Fruit fly (Drosophila melanogaster) whole organism, pupa: ENCODE measurements around the gene CYLD.

Experiments
- CG10348 ChIP-seq: fragments of 200-800 bp; sonication (Bioruptor generic); IDR thresholded peaks from 2 replicates; pipeline ENCODE4 v1.3.6; 2022; ENCODE audit warnings: missing biosample characterization, missing genetic modification characterization
- CG12605 ChIP-seq: fragments of 200-800 bp; sonication (Bioruptor generic); IDR thresholded peaks from 2 replicates; pipeline ENCODE4 v1.3.6; 2022; ENCODE audit warnings: missing biosample characterization, missing genetic modification characterization
- CG13204 ChIP-seq: fragments of 200-800 bp; sonication (Bioruptor generic); optimal IDR thresholded peaks from 2 replicates; lab custom pipeline; 2018; ENCODE audit warnings: missing biosample characterization, mild to moderate bottlenecking, missing genetic modification characterization, moderate library complexity
- CG14655 ChIP-seq: fragments of 200-800 bp; sonication (Bioruptor generic); optimal IDR thresholded peaks from 3 replicates; lab custom pipeline; 2017; ENCODE audit warnings: mild to moderate bottlenecking, missing biosample characterization, missing genetic modification reagents, missing genetic modification characterization
- CG15710 ChIP-seq: fragments of 200-800 bp; sonication (Bioruptor generic); optimal IDR thresholded peaks from 2 replicates; lab custom pipeline; 2018; ENCODE audit warnings: missing biosample characterization, mild to moderate bottlenecking, missing genetic modification characterization, moderate library complexity
- CG17806 ChIP-seq: fragments of 200-800 bp; sonication (Bioruptor generic); optimal IDR thresholded peaks from 2 replicates; lab custom pipeline; 2018; ENCODE audit warnings: missing biosample characterization, mild to moderate bottlenecking, missing genetic modification characterization, moderate library complexity
- CG32121 ChIP-seq: fragments of 200-800 bp; sonication (Bioruptor generic); IDR thresholded peaks from 2 replicates; pipeline ENCODE4 v1.3.6; 2022; ENCODE audit warnings: missing biosample characterization, missing genetic modification characterization
- CG34367 ChIP-seq: fragments of 200-800 bp; sonication (Bioruptor generic); optimal IDR thresholded peaks from 2 replicates; lab custom pipeline; 2018; ENCODE audit warnings: missing biosample characterization, mild to moderate bottlenecking, missing genetic modification characterization
- CG4496 ChIP-seq: fragments of 200-800 bp; sonication (Bioruptor generic); IDR thresholded peaks from 3 replicates; pipeline ENCODE4 v1.3.6; 2022; ENCODE audit warnings: missing biosample characterization, missing genetic modification characterization
- CG8159 ChIP-seq: fragments of 200-800 bp; sonication (Bioruptor generic); optimal IDR thresholded peaks from 3 replicates; lab custom pipeline; 2018; ENCODE audit warnings: missing biosample characterization, mild to moderate bottlenecking, missing genetic modification characterization, moderate library complexity
- CG8301 ChIP-seq: fragments of 200-800 bp; sonication (Bioruptor generic); optimal IDR thresholded peaks from 2 replicates; lab custom pipeline; 2018; ENCODE audit warnings: missing biosample characterization, mild to moderate bottlenecking, missing genetic modification characterization
- CG9948 ChIP-seq: fragments of 200-800 bp; sonication (Bioruptor generic); optimal IDR thresholded peaks from 2 replicates; lab custom pipeline; 2018; ENCODE audit warnings: missing biosample characterization, mild to moderate bottlenecking, missing genetic modification characterization, moderate library complexity
- D1 ChIP-seq: fragments of 200-800 bp; sonication (Bioruptor generic); optimal IDR thresholded peaks from 2 replicates; lab custom pipeline; 2018; ENCODE audit warnings: missing biosample characterization, mild to moderate bottlenecking, missing genetic modification characterization, moderate library complexity
- EcR ChIP-seq: fragments of 200-800 bp; sonication (Bioruptor generic); optimal IDR thresholded peaks from 3 replicates; lab custom pipeline; 2019; ENCODE audit warnings: missing biosample characterization, missing genetic modification characterization, mild to moderate bottlenecking, moderate library complexity, missing genetic modification reagents
- Ets98B ChIP-seq: fragments of 200-800 bp; sonication (Bioruptor generic); IDR thresholded peaks from 2 replicates; pipeline ENCODE4 v1.3.6; 2022; ENCODE audit warnings: missing biosample characterization, missing genetic modification characterization
- Pif1A ChIP-seq: fragments of 200-800 bp; sonication (Bioruptor generic); optimal IDR thresholded peaks from 3 replicates; lab custom pipeline; 2016; ENCODE audit warnings: missing biosample characterization, missing genetic modification characterization
- Pif1B ChIP-seq: fragments of 200-800 bp; sonication (Bioruptor generic); optimal IDR thresholded peaks from 3 replicates; lab custom pipeline; 2016; ENCODE audit warnings: missing biosample characterization, missing genetic modification characterization
- Snoo ChIP-seq: fragments of 200-800 bp; sonication (Bioruptor generic); optimal IDR thresholded peaks from 3 replicates; lab custom pipeline; 2017; ENCODE audit warnings: missing biosample characterization, mild to moderate bottlenecking, missing genetic modification characterization, inconsistent platforms
- fd96Ca ChIP-seq: fragments of 200-800 bp; sonication (Bioruptor generic); IDR thresholded peaks from 3 replicates; pipeline ENCODE4 v1.3.6; 2022; ENCODE audit warnings: missing biosample characterization, missing genetic modification characterization
- gl ChIP-seq: fragments of 200-800 bp; sonication (Bioruptor generic); optimal IDR thresholded peaks from 2 replicates; lab custom pipeline; 2018; ENCODE audit warnings: missing biosample characterization, mild to moderate bottlenecking, missing genetic modification characterization
- rn ChIP-seq: fragments of 200-800 bp; sonication (Bioruptor generic); IDR thresholded peaks from 2 replicates; pipeline ENCODE4 v1.3.6; 2022; ENCODE audit warnings: missing biosample characterization, missing genetic modification characterization

Gene CYLD

dm6 chr2L:10322773-10323487 is 23.3 kb upstream of the CYLD start, which contains the start of gene CG5381:
TSS of gene CG5381 (minus strand) at chr2L:10323102.
- no peak for TF ChIP-seq CG8301 (tag; lab: Kevin White, UChicago)
- TF ChIP-seq Ets98B (GFP tag; lab: Robert Waterston, UW): no peak
- no peak for TF ChIP-seq Pif1B
- no peak for TF ChIP-seq D1 (tag; lab: Kevin White, UChicago)
- no peak for TF ChIP-seq Snoo (tag; lab: Kevin White, UChicago)
- no peak for TF ChIP-seq CG32121 (GFP tag; lab: Robert Waterston, UW)
- TF ChIP-seq CG8159 (tag; lab: Kevin White, UChicago): no peak
- TF ChIP-seq CG4496 (GFP tag; lab: Robert Waterston, UW): no peak
- TF ChIP-seq CG9948 (tag; lab: Kevin White, UChicago): no peak
- TF ChIP-seq CG14655 (GFP tag; lab: Kevin White, UChicago): no peak
- TF ChIP-seq gl (tag; lab: Kevin White, UChicago): no peak

DNA sequence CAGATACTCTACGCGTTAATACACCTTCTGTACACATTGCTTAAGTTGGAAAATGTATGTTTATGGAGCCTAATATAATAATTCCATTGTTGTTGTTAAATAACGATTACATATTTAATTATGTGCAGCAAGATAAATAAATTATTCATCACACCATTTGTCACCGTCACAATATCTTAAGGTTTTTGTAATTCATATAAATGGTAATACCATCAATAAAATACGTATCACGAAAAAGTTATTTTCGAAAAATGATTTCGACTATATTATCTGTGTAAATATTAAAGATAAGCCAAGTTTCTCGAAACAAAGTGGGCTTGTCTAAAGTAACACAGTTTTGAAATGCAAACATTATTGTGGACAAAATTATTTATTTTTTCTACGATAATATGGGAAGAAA is 22.5 kb upstream of the CYLD start, which contains the start of gene CG4995:
TSS of gene CG4995 (plus strand) at position 301 of the 400 bp plus-strand sequence.
- no peak for TF ChIP-seq CG15710 (tag; lab: Kevin White, UChicago)
- no peak for TF ChIP-seq CG34367
- no peak for TF ChIP-seq CG12605 (GFP tag; lab: Robert Waterston, UW)
- TF ChIP-seq CG8301 (tag; lab: Kevin White, UChicago): no peak
- TF ChIP-seq gl (tag; lab: Kevin White, UChicago): no peak
- no peak for TF ChIP-seq CG17806
- TF ChIP-seq EcR (GFP tag; lab: Kevin White, UChicago): no peak
- TF ChIP-seq Pif1B: no peak
- TF ChIP-seq Ets98B (GFP tag; lab: Robert Waterston, UW): no peak
- TF ChIP-seq fd96Ca (GFP tag; lab: Robert Waterston, UW): no peak
- no peak for TF ChIP-seq rn
- TF ChIP-seq D1 (tag; lab: Kevin White, UChicago): no peak
- TF ChIP-seq CG13204 (GFP tag; lab: Kevin White, UChicago): no peak
- no peak for TF ChIP-seq CG9948 (tag; lab: Kevin White, UChicago)
- TF ChIP-seq CG10348 (GFP tag; lab: Robert Waterston, UW): no peak
- no peak for TF ChIP-seq Pif1A
- no peak for TF ChIP-seq CG4496 (GFP tag; lab: Robert Waterston, UW)
- TF ChIP-seq Snoo (tag; lab: Kevin White, UChicago): no peak
- TF ChIP-seq, all 21 proteins: peak for 0

DNA sequence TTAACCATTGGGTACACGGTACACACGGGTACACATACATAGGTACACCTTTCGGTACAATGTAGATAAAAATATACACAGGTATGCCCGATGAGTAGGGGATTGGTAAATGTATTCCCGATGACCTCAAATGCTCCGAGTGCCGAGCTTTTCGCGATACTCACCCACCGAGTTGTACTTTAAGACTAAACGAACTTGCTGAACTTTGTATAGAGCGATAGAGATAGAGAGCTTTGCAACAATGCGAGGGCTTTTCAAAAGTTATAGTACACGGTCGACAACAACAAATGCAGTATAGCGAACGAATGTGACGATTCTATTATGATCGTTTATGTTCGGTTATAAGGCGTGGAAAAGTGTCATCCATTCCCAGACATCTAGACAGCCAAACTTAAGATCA is 22.0 kb upstream of the CYLD start:
- no peak for TF ChIP-seq CG8301 (tag; lab: Kevin White, UChicago)
- no peak for TF ChIP-seq fd96Ca (GFP tag; lab: Robert Waterston, UW)
- TF ChIP-seq CG32121 (GFP tag; lab: Robert Waterston, UW): peak; percentile 51; the same call in 1 of the 2 replicates
- TF ChIP-seq gl (tag; lab: Kevin White, UChicago): peak; percentile 42
- peak; percentile 90 for TF ChIP-seq EcR (GFP tag; lab: Kevin White, UChicago)
- no peak for TF ChIP-seq CG17806
- no peak for TF ChIP-seq CG34367

dm6 chr2L:10321036-10321583 is 21.5 kb upstream of the CYLD start:
- TF ChIP-seq CG12605 (GFP tag; lab: Robert Waterston, UW) (no peak), EcR (GFP tag; lab: Kevin White, UChicago) (no peak), Pif1A (no peak), D1 (tag; lab: Kevin White, UChicago) (no peak)

dm6 chr2L:10320174-10320775 is 20.6 kb upstream of the CYLD start:
- no peak for TF ChIP-seq Ets98B (GFP tag; lab: Robert Waterston, UW)
- TF ChIP-seq CG13204 (GFP tag; lab: Kevin White, UChicago): no peak
- TF ChIP-seq CG4496 (GFP tag; lab: Robert Waterston, UW): no peak
- TF ChIP-seq EcR (GFP tag; lab: Kevin White, UChicago): no peak
- no peak for TF ChIP-seq CG8301 (tag; lab: Kevin White, UChicago)
- TF ChIP-seq rn: no peak
- no peak for TF ChIP-seq CG14655 (GFP tag; lab: Kevin White, UChicago)
- no peak for TF ChIP-seq gl (tag; lab: Kevin White, UChicago)
- no peak for TF ChIP-seq CG10348 (GFP tag; lab: Robert Waterston, UW)
- no peak for TF ChIP-seq CG34367

dm6 chr2L:10315888-10316287 is 16.2 kb upstream of the CYLD start:
- TF ChIP-seq gl (tag; lab: Kevin White, UChicago): no peak
- TF ChIP-seq CG9948 (tag; lab: Kevin White, UChicago): no peak
- TF ChIP-seq rn: no peak
- no peak for TF ChIP-seq EcR (GFP tag; lab: Kevin White, UChicago)
